Fruit fly (Drosophila melanogaster) whole organism, wandering third instar larva: ENCODE measurements around the gene blot.

ENCODE experiments used
- Abd-B ChIP-seq: fragments of >200 bp; optimal IDR thresholded peaks from 2 replicates; lab custom pipeline; 2017; ENCODE audit warnings: missing biosample characterization, missing genetic modification characterization
- CG9705 ChIP-seq: fragments of 200-800 bp; sonication (Bioruptor generic); optimal IDR thresholded peaks from 2 replicates; lab custom pipeline; 2018; ENCODE audit warnings: missing biosample characterization, mild to moderate bottlenecking, missing genetic modification characterization
- CrebA ChIP-seq: fragments of 200-800 bp; sonication (Bioruptor generic); optimal IDR thresholded peaks from 2 replicates; lab custom pipeline; 2016; ENCODE audit warnings: missing biosample characterization, mild to moderate bottlenecking, missing genetic modification characterization, borderline replicate concordance
- Dfd ChIP-seq: fragments of >200 bp; optimal IDR thresholded peaks from 2 replicates; lab custom pipeline; 2017; ENCODE audit warnings: missing biosample characterization, missing genetic modification characterization
- Dif ChIP-seq: fragments of 200-275, 200-300 bp; sonication (Bioruptor generic); optimal IDR thresholded peaks from 2 replicates; lab custom pipeline; 2018; ENCODE audit warnings: missing biosample characterization, missing genetic modification characterization; ENCODE audit not compliant: partially characterized antibody
- HLH106 ChIP-seq: fragments of 200-800 bp; optimal IDR thresholded peaks from 3 replicates; lab custom pipeline; 2019; ENCODE audit warnings: missing biosample characterization, mild to moderate bottlenecking, missing genetic modification characterization, moderate library complexity
- Hr78 ChIP-seq: fragments of >200 bp; optimal IDR thresholded peaks from 2 replicates; lab custom pipeline; 2017; ENCODE audit warnings: missing biosample characterization, missing genetic modification characterization
- Hr83 ChIP-seq: fragments of 200-300 bp; sonication (Bioruptor generic); optimal IDR thresholded peaks from 2 replicates; lab custom pipeline; 2016; ENCODE audit warnings: missing biosample characterization, mild to moderate bottlenecking, missing genetic modification characterization, moderate library complexity; ENCODE audit not compliant: poor library complexity, severe bottlenecking
- Jra ChIP-seq: sonication (Bioruptor generic); optimal IDR thresholded peaks from 2 replicates; lab custom pipeline; 2016; ENCODE audit warnings: missing biosample characterization, missing genetic modification characterization
- Myc ChIP-seq: fragments of >200 bp; optimal IDR thresholded peaks from 2 replicates; lab custom pipeline; 2017
- N ChIP-seq: fragments of >200 bp; optimal IDR thresholded peaks from 2 replicates; lab custom pipeline; 2018; ENCODE audit warnings: missing biosample characterization, missing external identifiers, missing genetic modification characterization
- OdsH ChIP-seq: fragments of 200-800 bp; sonication (Bioruptor generic); optimal IDR thresholded peaks from 2 replicates; lab custom pipeline; 2016; ENCODE audit warnings: missing biosample characterization, mild to moderate bottlenecking, missing genetic modification characterization
- Rel ChIP-seq, 2 experiments: fragments of 200-800 bp; sonication (Bioruptor generic) in 1 of 2; optimal IDR thresholded peaks; 2 replicates in 1 of 2; 3 replicates in 1 of 2; lab custom pipeline; 2016 to 2019; ENCODE audit warnings: mild to moderate bottlenecking in 2 of 2, missing biosample characterization in 2 of 2, missing genetic modification characterization in 2 of 2, moderate library complexity in 1 of 2
- Sp1 ChIP-seq: fragments of 200-800 bp; sonication (Bioruptor generic); optimal IDR thresholded peaks from 3 replicates; lab custom pipeline; 2019; ENCODE audit warnings: missing biosample characterization, mild to moderate bottlenecking, missing genetic modification characterization, moderate library complexity
- brk ChIP-seq: fragments of 200-800 bp; sonication (Bioruptor generic); optimal IDR thresholded peaks from 2 replicates; lab custom pipeline; 2016; ENCODE audit warnings: missing biosample characterization, mild to moderate bottlenecking, missing genetic modification characterization
- dl ChIP-seq, 2 experiments: fragments of 175-275, 200-275 bp in 1 of 2; fragments of 200-275 bp in 1 of 2; sonication (Bioruptor generic); optimal IDR thresholded peaks; lab custom pipeline; 2018; ENCODE audit warnings: mild to moderate bottlenecking in 2 of 2, missing biosample characterization in 2 of 2, missing genetic modification characterization in 2 of 2, moderate library complexity in 2 of 2; ENCODE audit not compliant: partially characterized antibody in 2 of 2, insufficient read depth in 1 of 2
- ey ChIP-seq: fragments of 200-800 bp; sonication (Bioruptor generic); optimal IDR thresholded peaks from 2 replicates; lab custom pipeline; 2016; ENCODE audit warnings: missing biosample characterization, missing genetic modification characterization
- foxo ChIP-seq, 2 experiments: fragments of 200-800 bp; sonication (Bioruptor generic); optimal IDR thresholded peaks; 2 replicates in 1 of 2; 3 replicates in 1 of 2; lab custom pipeline; 2016 to 2017; ENCODE audit warnings: missing biosample characterization in 2 of 2, missing genetic modification characterization in 2 of 2
- fru ChIP-seq: fragments of 200-800 bp; sonication (Bioruptor generic); optimal IDR thresholded peaks from 3 replicates; lab custom pipeline; 2016; ENCODE audit warnings: missing biosample characterization, mild to moderate bottlenecking, missing genetic modification characterization
- jim ChIP-seq: fragments of 175-275, 200-325 bp; sonication (Bioruptor generic); optimal IDR thresholded peaks from 2 replicates; lab custom pipeline; 2016; ENCODE audit warnings: missing biosample characterization, mild to moderate bottlenecking, missing genetic modification characterization
- lola ChIP-seq: fragments of >200 bp; optimal IDR thresholded peaks from 2 replicates; lab custom pipeline; 2017; ENCODE audit warnings: missing biosample characterization, missing genetic modification characterization
- psq ChIP-seq: fragments of 200-800 bp; sonication (Bioruptor generic); optimal IDR thresholded peaks from 3 replicates; lab custom pipeline; 2017; ENCODE audit warnings: missing biosample characterization, mild to moderate bottlenecking, missing genetic modification characterization, moderate library complexity
- sv ChIP-seq: fragments of 200-800 bp; sonication (Bioruptor generic); optimal IDR thresholded peaks from 3 replicates; lab custom pipeline; 2016; ENCODE audit warnings: missing biosample characterization, missing genetic modification characterization
- tai ChIP-seq: sonication (Bioruptor generic); optimal IDR thresholded peaks from 2 replicates; lab custom pipeline; 2016; ENCODE audit warnings: missing biosample characterization, missing genetic modification characterization
- usp ChIP-seq: fragments of >200 bp; optimal IDR thresholded peaks from 2 replicates; lab custom pipeline; 2017; ENCODE audit warnings: missing biosample characterization, missing genetic modification characterization
- woc ChIP-seq: sonication (Bioruptor generic); optimal IDR thresholded peaks from 2 replicates; lab custom pipeline; 2016; ENCODE audit warnings: missing biosample characterization, mild to moderate bottlenecking, missing genetic modification characterization

blot gene

dm6 chr3L:17404646-17405045 is 16.7 kb downstream of the blot start:
- no peak for TF ChIP-seq Dfd (GFP tag; lab: Kevin White, UChicago)
- no peak for TF ChIP-seq ey (GFP tag; lab: Kevin White, UChicago)
- no peak for TF ChIP-seq Hr78 (GFP tag; lab: Kevin White, UChicago)
- peak; percentile 11 for TF ChIP-seq sv
- no peak for TF ChIP-seq N (GFP tag; lab: Kevin White, UChicago)

dm6 chr3L:17403268-17403667 is 18.0 kb downstream of the blot start:
- TF ChIP-seq Dfd (GFP tag; lab: Kevin White, UChicago) (no peak), foxo (GFP tag; optimal IDR thresholded peaks at IDR 0.05; lab: Kevin White, UChicago) (no peak), CG9705 (no peak), HLH106 (no peak), CrebA (GFP tag; lab: Kevin White, UChicago) (no peak), Hr83 (GFP tag; lab: Kevin White, UChicago) (no peak), Sp1 (GFP tag; lab: Kevin White, UChicago) (no peak)

DNA sequence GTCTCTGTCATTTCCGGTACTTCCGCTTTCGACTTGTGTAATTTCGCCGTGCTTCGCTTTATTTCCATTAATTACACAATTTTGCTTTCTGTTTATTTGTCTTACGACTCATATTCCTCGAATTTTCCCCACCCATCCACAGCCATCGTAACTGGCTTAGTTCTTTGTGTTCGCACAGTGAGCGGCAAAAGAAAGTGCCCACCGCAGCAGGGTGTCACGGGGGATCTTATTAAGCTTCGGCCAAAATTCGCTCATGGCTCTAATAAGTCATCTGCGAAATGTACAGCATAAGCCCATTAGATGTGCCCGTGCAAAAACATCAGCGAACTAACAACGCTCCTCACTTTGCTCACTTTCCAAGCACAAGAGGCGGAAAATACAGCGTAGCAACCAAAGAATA is 18.9 kb downstream of the blot start:
- TF ChIP-seq psq (no peak), Jra (no peak), fru (GFP tag; lab: Kevin White, UChicago) (no peak)

DNA sequence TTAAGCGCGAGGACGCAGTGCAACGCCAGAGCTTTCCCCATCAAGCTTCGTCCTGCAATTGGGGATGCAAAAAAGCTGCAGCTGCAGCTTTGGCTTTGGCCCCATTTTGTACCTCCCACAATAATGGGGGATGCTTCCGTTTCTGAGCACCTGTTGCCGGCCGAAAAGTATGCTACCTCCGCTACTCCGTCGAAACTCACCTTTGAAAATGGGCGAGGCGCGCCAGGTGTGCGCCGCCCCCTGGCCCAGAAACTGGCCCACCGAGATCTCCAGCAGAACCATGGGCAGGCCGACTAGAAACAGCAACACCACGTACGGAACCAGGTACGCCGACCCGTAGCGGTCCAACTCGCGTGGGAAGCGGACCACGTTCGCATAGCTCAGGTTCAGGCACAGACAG is 19.9 kb downstream of the blot start:
- TF ChIP-seq jim (GFP tag; lab: Kevin White, UChicago) (no peak), Myc (lab: Kevin White, UChicago) (no peak), woc (no peak), lola (GFP tag; lab: Kevin White, UChicago) (no peak), N (GFP tag; lab: Kevin White, UChicago) (no peak)

DNA sequence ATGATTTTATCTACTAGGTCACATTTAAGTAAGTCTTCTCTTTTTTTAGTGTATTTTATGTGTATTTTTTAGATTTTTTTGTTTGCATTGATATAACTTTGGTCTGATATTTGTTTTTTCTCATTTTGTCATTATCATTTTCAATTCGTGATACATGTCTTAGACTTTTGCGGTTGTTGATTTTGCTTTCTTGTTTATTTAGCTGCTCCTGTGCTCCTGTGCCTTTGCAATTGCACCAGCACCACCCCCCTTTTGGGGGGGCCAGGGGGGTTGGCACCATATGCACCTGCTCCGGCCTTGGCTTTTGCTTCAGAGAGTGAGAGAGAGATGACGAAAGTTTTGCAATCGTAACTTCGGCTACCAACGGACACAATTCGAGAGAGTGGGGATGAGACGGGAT is 20.4 kb downstream of the blot start:
- TF ChIP-seq dl (GFP tag; optimal IDR thresholded peaks at IDR 0.05; lab: Kevin White, UChicago; ENCODE audit: insufficient read depth in 1 of 2, partially characterized antibody in 2 of 2) = no peak
- no peak for TF ChIP-seq usp (GFP tag; lab: Kevin White, UChicago)
- TF ChIP-seq tai (GFP tag; lab: Kevin White, UChicago) = no peak
- no peak for TF ChIP-seq Dif (GFP tag; lab: Kevin White, UChicago)
- TF ChIP-seq foxo (GFP tag; optimal IDR thresholded peaks at IDR 0.05; lab: Kevin White, UChicago) = no peak
- TF ChIP-seq Hr78 (GFP tag; lab: Kevin White, UChicago) = no peak
- no peak for TF ChIP-seq Abd-B
- TF ChIP-seq brk (GFP tag; lab: Kevin White, UChicago) = no peak
- no peak for TF ChIP-seq OdsH (GFP tag; lab: Kevin White, UChicago)

DNA sequence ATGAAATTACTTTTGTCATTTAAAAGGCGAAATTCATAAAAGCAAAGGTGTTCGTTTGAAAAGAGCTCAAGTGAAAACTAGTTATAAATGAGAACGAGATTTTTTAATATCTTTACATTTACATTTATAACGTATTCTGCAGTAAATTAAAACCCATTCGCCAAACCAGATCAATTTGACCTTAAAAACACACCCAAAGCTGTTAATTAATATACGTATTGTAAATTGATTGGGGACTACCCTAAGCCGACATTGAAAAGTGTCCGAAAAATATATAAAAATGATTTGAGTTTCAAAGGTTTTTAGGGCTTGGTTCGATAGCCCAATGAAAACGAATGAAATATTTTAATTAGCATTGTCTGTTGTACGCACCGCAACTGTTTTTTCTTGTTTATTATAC is 22.3 kb downstream of the blot start:
- TF ChIP-seq Rel (GFP tag; optimal IDR thresholded peaks at IDR 0.05; lab: Kevin White, UChicago) (no peak), Rel (tag; optimal IDR thresholded peaks at IDR 0.05; lab: Kevin White, UChicago) (peak; percentile 57), Jra (no peak)
- TF ChIP-seq, all 38 proteins: peak for 1

dm6 chr3L:17394435-17395017 is 26.8 kb downstream of the blot start:
- no peak for TF ChIP-seq tai (GFP tag; lab: Kevin White, UChicago)
- TF ChIP-seq ey (GFP tag; lab: Kevin White, UChicago) = no peak
- TF ChIP-seq brk (GFP tag; lab: Kevin White, UChicago) = no peak
- peak; percentile 23 for TF ChIP-seq Dfd (GFP tag; lab: Kevin White, UChicago)
- TF ChIP-seq Rel (GFP tag; optimal IDR thresholded peaks at IDR 0.05; lab: Kevin White, UChicago) = no peak
- TF ChIP-seq Rel (tag; optimal IDR thresholded peaks at IDR 0.05; lab: Kevin White, UChicago) = no peak
